Worm (Caenorhabditis elegans) whole organism, L4 larva: ENCODE measurements around the gene lnkn-1.

Experiments used
- Y5F2A.4 ChIP-seq: fragments of 200-800 bp; sonication (Bioruptor generic); optimal IDR thresholded peaks from 2 replicates; lab custom pipeline; 2018; ENCODE audit warnings: mild to moderate bottlenecking, missing genetic modification characterization, missing compliant biosample characterization
- attf-4 ChIP-seq: sonication (generic microtip); optimal IDR thresholded peaks from 3 replicates; lab custom pipeline; 2017; ENCODE audit warnings: missing biosample characterization, missing genetic modification characterization
- daf-8 ChIP-seq: fragments of 200-800 bp; sonication (Bioruptor generic); IDR thresholded peaks from 2 replicates; pipeline ENCODE4 v1.3.6; 2022; ENCODE audit warnings: missing genetic modification characterization, missing compliant biosample characterization
- fkh-10 ChIP-seq: fragments of 150-350 bp; optimal IDR thresholded peaks from 2 replicates; lab custom pipeline; 2014; ENCODE audit warnings: missing biosample characterization, missing genetic modification reagents, missing genetic modification characterization
- hlh-30 ChIP-seq: sonication (generic microtip); optimal IDR thresholded peaks from 2 replicates; lab custom pipeline; 2017; ENCODE audit warnings: antibody characterized with exemption, mild to moderate bottlenecking, missing genetic modification characterization, missing compliant biosample characterization; ENCODE audit not compliant: insufficient read depth
- lin-13 ChIP-seq: fragments of 150-350 bp; optimal IDR thresholded peaks from 2 replicates; lab custom pipeline; 2014; ENCODE audit warnings: missing biosample characterization, missing genetic modification reagents, missing genetic modification characterization
- lsy-2 ChIP-seq, 2 experiments: fragments of 150-350 bp in 1 of 2; sonication (generic microtip) in 1 of 2; optimal IDR thresholded peaks; 2 replicates each; lab custom pipeline; 2014 to 2017; ENCODE audit warnings: missing biosample characterization in 2 of 2, missing genetic modification characterization in 2 of 2
- nhr-11 ChIP-seq: fragments of 150-350 bp; optimal IDR thresholded peaks from 2 replicates; lab custom pipeline; 2014; ENCODE audit warnings: missing biosample characterization, missing genetic modification characterization
- nhr-28 ChIP-seq: fragments of 150-350 bp; optimal IDR thresholded peaks from 2 replicates; lab custom pipeline; 2014; ENCODE audit warnings: missing biosample characterization, missing genetic modification characterization
- nhr-77 ChIP-seq: fragments of 150-350 bp; optimal IDR thresholded peaks from 2 replicates; lab custom pipeline; 2014; ENCODE audit warnings: missing biosample characterization, missing genetic modification characterization
- skn-1 ChIP-seq: fragments of 150-350 bp; optimal IDR thresholded peaks from 2 replicates; lab custom pipeline; 2014; ENCODE audit warnings: missing biosample characterization, missing genetic modification characterization

- TF ChIP-seq nhr-11 (tag; lab: Kevin White, UChicago) (no peak), attf-4 (tag; lab: Kevin White, UChicago) (no peak), daf-8 (GFP tag; lab: Robert Waterston, UW) (no peak), skn-1 (no peak), nhr-28 (no peak), hlh-30 (tag; lab: Kevin White, UChicago) (no peak), lsy-2 (tag; optimal IDR thresholded peaks at IDR 0.05; lab: Kevin White, UChicago) (no peak), Y5F2A.4 (GFP tag; lab: Kevin White, UChicago) (no peak), nhr-77 (tag; lab: Kevin White, UChicago) (no peak), lin-13 (GFP tag; lab: Kevin White, UChicago) (no peak), fkh-10 (GFP tag; lab: Kevin White, UChicago) (no peak)
These were observed 13.2 kb downstream of the lnkn-1 start for ce11 chrIII:8903263-8903662.
